Worm (Caenorhabditis elegans) whole organism, L3 larva: ENCODE results near the gene F13C5.5.
A peak's percentile ranks its signal among the peaks of the same experiment; 100 is the strongest.

ENCODE experiments used
- aly-2 ChIP-seq: fragments of 150-350 bp; optimal IDR thresholded peaks from 2 replicates; lab custom pipeline; 2014; ENCODE audit warnings: missing biosample characterization, missing genetic modification characterization
- ceh-16 ChIP-seq: sonication (generic microtip); optimal IDR thresholded peaks from 2 replicates; lab custom pipeline; 2017; ENCODE audit warnings: missing biosample characterization, missing genetic modification characterization
- ceh-28 ChIP-seq: fragments of 150-350 bp; optimal IDR thresholded peaks from 2 replicates; lab custom pipeline; 2014; ENCODE audit warnings: missing biosample characterization, missing genetic modification reagents, missing genetic modification characterization
- ceh-82 ChIP-seq: fragments of 150-350 bp; optimal IDR thresholded peaks from 2 replicates; lab custom pipeline; 2014; ENCODE audit warnings: missing biosample characterization, missing genetic modification characterization
- ceh-9 ChIP-seq: sonication (generic microtip); optimal IDR thresholded peaks from 2 replicates; lab custom pipeline; 2018; ENCODE audit warnings: missing biosample characterization, missing genetic modification characterization
- egl-5 ChIP-seq: fragments of 150-350 bp; optimal IDR thresholded peaks from 2 replicates; lab custom pipeline; 2017; ENCODE audit warnings: missing biosample characterization, missing genetic modification reagents, missing genetic modification characterization, inconsistent platforms
- elt-1 ChIP-seq: fragments of 150-350 bp; optimal IDR thresholded peaks from 2 replicates; lab custom pipeline; 2014; ENCODE audit warnings: missing biosample characterization, missing genetic modification characterization
- elt-2 ChIP-seq: sonication (generic microtip); optimal IDR thresholded peaks from 2 replicates; lab custom pipeline; 2016; ENCODE audit warnings: missing genetic modification reagents, mild to moderate bottlenecking, missing genetic modification characterization, missing compliant biosample characterization
- elt-3 ChIP-seq, 3 experiments: fragments of 150-350 bp in 1 of 3; sonication (generic microtip) in 2 of 3; optimal IDR thresholded peaks; 2 replicates in 2 of 3; 4 replicates in 1 of 3; lab custom pipeline; 2014 to 2017; ENCODE audit warnings: missing biosample characterization in 3 of 3, missing genetic modification characterization in 3 of 3
- eor-1 ChIP-seq, 2 experiments: fragments of 150-350 bp; optimal IDR thresholded peaks; 2 replicates each; lab custom pipeline; 2014 to 2018; ENCODE audit warnings: missing biosample characterization in 2 of 2, missing genetic modification characterization in 2 of 2
- fkh-10 ChIP-seq: sonication (generic microtip); optimal IDR thresholded peaks from 2 replicates; lab custom pipeline; 2017; ENCODE audit warnings: missing biosample characterization, missing genetic modification reagents, missing genetic modification characterization
- fkh-2 ChIP-seq: fragments of 150-350 bp; optimal IDR thresholded peaks from 2 replicates; lab custom pipeline; 2014; ENCODE audit warnings: missing biosample characterization, missing genetic modification reagents, missing genetic modification characterization
- fos-1 ChIP-seq: fragments of 150-350 bp; optimal IDR thresholded peaks from 2 replicates; lab custom pipeline; 2014; ENCODE audit warnings: missing biosample characterization, missing genetic modification characterization
- hmg-11 ChIP-seq: sonication (generic microtip); optimal IDR thresholded peaks from 2 replicates; lab custom pipeline; 2016; ENCODE audit warnings: missing genetic modification characterization, missing compliant biosample characterization
- lin-15B ChIP-seq: fragments of 150-350 bp; optimal IDR thresholded peaks from 2 replicates; lab custom pipeline; 2014; ENCODE audit warnings: missing biosample characterization, missing genetic modification characterization
- lin-39 ChIP-seq: fragments of 150-350 bp; optimal IDR thresholded peaks from 2 replicates; lab custom pipeline; 2018; ENCODE audit warnings: missing biosample characterization, missing genetic modification reagents, missing genetic modification characterization
- mml-1 ChIP-seq: fragments of 150-350 bp; sonication (generic microtip); optimal IDR thresholded peaks from 3 replicates; lab custom pipeline; 2014; ENCODE audit warnings: missing biosample characterization, missing genetic modification characterization
- nfya-1 ChIP-seq: sonication (generic microtip); optimal IDR thresholded peaks from 2 replicates; lab custom pipeline; 2017; ENCODE audit warnings: missing genetic modification characterization, mild to moderate bottlenecking, missing compliant biosample characterization, antibody characterized with exemption, moderate library complexity; ENCODE audit not compliant: insufficient read depth
- nhr-11 ChIP-seq: fragments of 150-350 bp; optimal IDR thresholded peaks from 2 replicates; lab custom pipeline; 2014; ENCODE audit warnings: missing biosample characterization, missing genetic modification characterization
- nhr-12 ChIP-seq: fragments of 150-350 bp; optimal IDR thresholded peaks from 2 replicates; lab custom pipeline; 2014; ENCODE audit warnings: missing biosample characterization, missing genetic modification characterization
- nhr-23 ChIP-seq: fragments of 150-350 bp; optimal IDR thresholded peaks from 2 replicates; lab custom pipeline; 2014; ENCODE audit warnings: missing biosample characterization, missing genetic modification reagents, missing genetic modification characterization
- nhr-237 ChIP-seq: fragments of 150-350 bp; optimal IDR thresholded peaks from 2 replicates; lab custom pipeline; 2014; ENCODE audit warnings: missing biosample characterization, missing genetic modification characterization
- nhr-25 ChIP-seq: sonication (generic microtip); optimal IDR thresholded peaks from 2 replicates; lab custom pipeline; 2017; ENCODE audit warnings: missing biosample characterization, missing genetic modification characterization
- nhr-28 ChIP-seq: fragments of 150-350 bp; optimal IDR thresholded peaks from 2 replicates; lab custom pipeline; 2014; ENCODE audit warnings: missing biosample characterization, missing genetic modification characterization
- nhr-67 ChIP-seq: fragments of 150-350 bp; optimal IDR thresholded peaks from 2 replicates; lab custom pipeline; 2014; ENCODE audit warnings: missing biosample characterization, missing genetic modification characterization
- nhr-76 ChIP-seq: fragments of 150-350 bp; sonication (generic microtip); optimal IDR thresholded peaks from 5 replicates; lab custom pipeline; 2014; ENCODE audit warnings: missing biosample characterization, missing genetic modification characterization
- nhr-77 ChIP-seq: fragments of 150-350 bp; optimal IDR thresholded peaks from 2 replicates; lab custom pipeline; 2014; ENCODE audit warnings: missing biosample characterization, missing genetic modification characterization
- pha-4 ChIP-seq: fragments of 150-350 bp; optimal IDR thresholded peaks from 2 replicates; lab custom pipeline; 2014; ENCODE audit warnings: missing biosample characterization, missing genetic modification reagents, missing genetic modification characterization
- pqm-1 ChIP-seq: fragments of 150-350 bp; optimal IDR thresholded peaks from 2 replicates; lab custom pipeline; 2017; ENCODE audit warnings: missing biosample characterization, missing genetic modification characterization, inconsistent platforms
- sea-2 ChIP-seq: fragments of 150-350 bp; sonication (generic microtip); optimal IDR thresholded peaks from 4 replicates; lab custom pipeline; 2014; ENCODE audit warnings: missing biosample characterization, missing genetic modification reagents, missing genetic modification characterization
- skn-1 ChIP-seq: fragments of 150-350 bp; optimal IDR thresholded peaks from 2 replicates; lab custom pipeline; 2014; ENCODE audit warnings: missing biosample characterization, missing genetic modification characterization
- snpc-4 ChIP-seq: fragments of 150-350 bp; optimal IDR thresholded peaks from 2 replicates; lab custom pipeline; 2014; ENCODE audit warnings: missing biosample characterization, missing genetic modification characterization
- tbx-2 ChIP-seq: sonication (generic microtip); optimal IDR thresholded peaks from 2 replicates; lab custom pipeline; 2016; ENCODE audit warnings: mild to moderate bottlenecking, missing genetic modification characterization, missing compliant biosample characterization
- unc-39 ChIP-seq: sonication (generic microtip); optimal IDR thresholded peaks from 4 replicates; lab custom pipeline; 2017; ENCODE audit warnings: missing biosample characterization, missing genetic modification characterization
- unc-62 ChIP-seq: fragments of 150-350 bp; sonication (generic microtip); optimal IDR thresholded peaks from 4 replicates; lab custom pipeline; 2014; ENCODE audit warnings: missing biosample characterization, missing genetic modification reagents, missing genetic modification characterization
- zag-1 ChIP-seq: fragments of 150-350 bp; optimal IDR thresholded peaks from 2 replicates; lab custom pipeline; 2014; ENCODE audit warnings: missing biosample characterization, missing genetic modification characterization
- ztf-11 ChIP-seq: fragments of 150-350 bp; optimal IDR thresholded peaks from 2 replicates; lab custom pipeline; 2014; ENCODE audit warnings: missing biosample characterization, missing genetic modification characterization
- ztf-4 ChIP-seq: fragments of 150-350 bp; optimal IDR thresholded peaks from 2 replicates; lab custom pipeline; 2014; ENCODE audit warnings: missing biosample characterization, missing genetic modification characterization

Gene F13C5.5

DNA sequence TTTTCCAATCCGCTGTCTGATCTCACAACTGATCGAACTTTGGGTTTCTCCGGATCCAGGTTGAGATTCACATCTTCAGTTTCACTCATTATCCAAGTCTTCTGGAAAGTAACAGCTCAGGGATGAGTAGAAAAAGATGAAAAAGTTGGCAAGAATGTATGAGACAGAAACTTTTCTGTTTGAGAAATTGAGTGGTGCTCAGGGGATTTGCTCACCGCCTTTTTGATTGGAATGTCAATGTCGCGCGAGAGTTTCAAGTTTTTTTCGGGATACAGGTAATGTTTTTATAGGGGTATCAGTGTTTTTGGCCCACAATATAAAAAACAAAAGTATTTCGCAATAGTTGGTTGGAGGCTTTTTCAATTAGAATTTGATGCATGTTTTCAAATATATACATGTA is 12.9 kb upstream of the F13C5.5 start, which contains the start of gene unc-96:
unc-96 (minus strand) TSS at position 101 of the 400 bp plus-strand sequence.
- no peak for TF ChIP-seq skn-1 (tag; lab: Kevin White, UChicago)
- TF ChIP-seq nhr-237 (tag; lab: Kevin White, UChicago), result no peak
- TF ChIP-seq ceh-28 (tag; lab: Kevin White, UChicago), result no peak
- no peak for TF ChIP-seq nhr-23
- no peak for TF ChIP-seq unc-62 (GFP tag; lab: Kevin White, UChicago)
- no peak for TF ChIP-seq elt-3 (tag; optimal IDR thresholded peaks at IDR 0.05; lab: Kevin White, UChicago)
- TF ChIP-seq eor-1 (tag; optimal IDR thresholded peaks at IDR 0.05; lab: Kevin White, UChicago), result no peak
- TF ChIP-seq nhr-11 (tag; lab: Kevin White, UChicago), result no peak
- TF ChIP-seq nhr-76 (tag; lab: Kevin White, UChicago), result no peak
- TF ChIP-seq aly-2, result no peak
- TF ChIP-seq snpc-4 (tag; lab: Kevin White, UChicago), result no peak
- no peak for TF ChIP-seq lin-39
- no peak for TF ChIP-seq fkh-2 (tag; lab: Kevin White, UChicago)
- TF ChIP-seq nhr-12 (tag; lab: Kevin White, UChicago), result no peak
- TF ChIP-seq ceh-82 (tag; lab: Kevin White, UChicago), result no peak
- no peak for TF ChIP-seq zag-1 (tag; lab: Kevin White, UChicago)
- TF ChIP-seq, all 47 proteins: peak for 0

DNA sequence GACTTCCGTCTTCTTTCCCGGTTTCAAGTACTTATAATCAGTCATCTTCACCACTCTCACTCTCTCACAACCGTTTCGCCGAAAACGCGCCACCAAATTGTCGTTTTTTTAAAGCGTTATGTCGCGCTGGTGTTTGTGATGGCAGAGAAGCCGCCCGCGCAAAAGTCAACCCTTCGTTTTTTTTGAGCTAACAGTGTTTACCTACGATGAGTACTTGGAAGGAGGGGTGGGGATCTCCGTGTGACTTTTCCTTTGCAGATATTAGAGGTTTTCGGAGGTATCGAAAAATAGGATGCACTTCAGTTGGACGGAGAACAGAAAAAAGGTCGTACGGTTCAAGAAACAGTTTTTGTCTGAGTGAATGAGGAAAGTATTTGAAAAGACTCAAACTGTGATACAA is 9.4 kb upstream of the F13C5.5 start:
- TF ChIP-seq ztf-4 (tag; lab: Kevin White, UChicago), result no peak
- peak; percentile 69 for TF ChIP-seq pha-4 (tag; lab: Kevin White, UChicago)

DNA sequence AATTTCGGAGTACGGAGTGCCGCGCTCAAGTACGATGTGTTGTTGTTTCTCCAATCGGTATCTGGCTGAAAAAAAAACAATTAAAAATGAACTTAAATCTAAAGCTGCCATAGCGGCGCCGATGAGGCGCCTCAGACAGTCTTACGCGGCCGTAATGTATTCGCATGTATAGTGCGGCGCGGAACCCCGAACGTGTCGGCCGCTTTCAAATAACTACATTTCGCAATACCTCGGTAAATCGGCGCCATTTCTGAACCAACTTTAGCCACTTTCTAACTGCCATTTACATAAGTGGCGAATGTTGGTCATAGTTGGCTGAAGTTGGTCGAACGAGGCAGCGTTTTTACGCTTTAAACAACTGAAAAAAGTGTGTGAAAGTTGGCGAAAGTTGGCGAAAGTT is 4.5 kb upstream of the F13C5.5 start:
- TF ChIP-seq unc-39 (no peak), ceh-28 (tag; lab: Kevin White, UChicago) (no peak), sea-2 (no peak), elt-2 (tag; lab: Kevin White, UChicago) (no peak), lin-39 (no peak), fkh-10 (GFP tag; lab: Kevin White, UChicago) (no peak), nhr-77 (tag; lab: Kevin White, UChicago) (no peak)

ce11 chrX:609553-609952 is 1.3 kb upstream of the F13C5.5 start:
- TF ChIP-seq ztf-11 (tag; lab: Kevin White, UChicago), result no peak
- TF ChIP-seq pha-4 (tag; lab: Kevin White, UChicago), result no peak
- no peak for TF ChIP-seq ceh-28 (tag; lab: Kevin White, UChicago)
- TF ChIP-seq elt-1 (tag; lab: Kevin White, UChicago), result no peak
- no peak for TF ChIP-seq nhr-67
- no peak for TF ChIP-seq skn-1 (tag; lab: Kevin White, UChicago)
- no peak for TF ChIP-seq zag-1 (tag; lab: Kevin White, UChicago)
- no peak for TF ChIP-seq nhr-25 (tag; lab: Kevin White, UChicago)
- no peak for TF ChIP-seq eor-1 (tag; optimal IDR thresholded peaks at IDR 0.05; lab: Kevin White, UChicago)
- no peak for TF ChIP-seq snpc-4 (tag; lab: Kevin White, UChicago)
- TF ChIP-seq hmg-11 (tag; lab: Kevin White, UChicago), result no peak
- no peak for TF ChIP-seq ceh-16 (tag; lab: Kevin White, UChicago)
- TF ChIP-seq mml-1 (tag; lab: Kevin White, UChicago), result no peak
- no peak for TF ChIP-seq unc-39
- TF ChIP-seq sea-2, result no peak
- no peak for TF ChIP-seq elt-2 (tag; lab: Kevin White, UChicago)
- no peak for TF ChIP-seq lin-15B (tag; lab: Kevin White, UChicago)
- no peak for TF ChIP-seq egl-5 (tag; lab: Kevin White, UChicago)
- TF ChIP-seq fkh-10 (GFP tag; lab: Kevin White, UChicago), result no peak

DNA sequence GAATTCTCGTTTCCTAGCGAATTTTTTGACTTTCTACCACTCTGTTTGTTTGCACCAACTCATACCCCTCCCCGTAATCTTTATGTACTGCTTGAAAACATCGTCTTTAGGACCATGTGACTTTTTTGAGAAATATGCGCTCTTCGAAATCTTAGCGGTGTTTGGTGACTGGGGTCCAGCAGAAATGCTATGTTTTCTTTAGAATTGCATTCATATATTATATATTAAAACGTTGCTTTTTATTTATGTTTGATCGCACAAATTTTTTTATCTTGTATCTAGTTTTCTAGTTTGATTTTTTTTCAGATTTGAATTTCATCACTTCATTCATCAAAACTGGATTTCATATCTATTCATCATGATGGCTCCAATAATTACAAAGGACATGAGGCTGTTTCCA is 6.4 kb downstream of the F13C5.5 start, which contains the start of gene F13C5.1:
F13C5.1 (plus strand) TSS at position 301 of the 400 bp plus-strand sequence.
- TF ChIP-seq fos-1 (tag; lab: Kevin White, UChicago) (no peak), nhr-237 (tag; lab: Kevin White, UChicago) (no peak), pqm-1 (tag; lab: Kevin White, UChicago) (no peak), tbx-2 (tag; lab: Kevin White, UChicago) (no peak), nhr-67 (no peak), elt-1 (tag; lab: Kevin White, UChicago) (no peak), eor-1 (tag; optimal IDR thresholded peaks at IDR 0.05; lab: Kevin White, UChicago) (no peak), egl-5 (tag; lab: Kevin White, UChicago) (no peak), elt-2 (tag; lab: Kevin White, UChicago) (no peak), skn-1 (tag; lab: Kevin White, UChicago) (no peak), nfya-1 (no peak), ceh-28 (tag; lab: Kevin White, UChicago) (no peak), ztf-4 (tag; lab: Kevin White, UChicago) (no peak), pha-4 (tag; lab: Kevin White, UChicago) (no peak), ceh-9 (tag; lab: Kevin White, UChicago) (no peak), ceh-16 (tag; lab: Kevin White, UChicago) (no peak), nhr-28 (tag; lab: Kevin White, UChicago) (no peak)
